Fruit fly (Drosophila melanogaster) whole organism, wandering third instar larva: Measurements from ENCODE around the gene Elp1.

Source experiments
- Abd-B ChIP-seq: fragments of >200 bp; optimal IDR thresholded peaks from 2 replicates; lab custom pipeline; 2017; ENCODE audit warnings: missing biosample characterization, missing genetic modification characterization
- CG32264 ChIP-seq: fragments of 200-800 bp; sonication (Bioruptor generic); optimal IDR thresholded peaks from 2 replicates; lab custom pipeline; 2016; ENCODE audit warnings: missing biosample characterization, missing genetic modification characterization
- CG9705 ChIP-seq: fragments of 200-800 bp; sonication (Bioruptor generic); optimal IDR thresholded peaks from 2 replicates; lab custom pipeline; 2018; ENCODE audit warnings: missing biosample characterization, mild to moderate bottlenecking, missing genetic modification characterization
- CrebA ChIP-seq: fragments of 200-800 bp; sonication (Bioruptor generic); optimal IDR thresholded peaks from 2 replicates; lab custom pipeline; 2016; ENCODE audit warnings: missing biosample characterization, mild to moderate bottlenecking, missing genetic modification characterization, borderline replicate concordance
- Dfd ChIP-seq: fragments of >200 bp; optimal IDR thresholded peaks from 2 replicates; lab custom pipeline; 2017; ENCODE audit warnings: missing biosample characterization, missing genetic modification characterization
- GATAd ChIP-seq: sonication (Bioruptor generic); optimal IDR thresholded peaks from 2 replicates; lab custom pipeline; 2016; ENCODE audit warnings: missing biosample characterization, missing genetic modification characterization
- Hnf4 ChIP-seq: fragments of 200-800 bp; sonication (Bioruptor generic); optimal IDR thresholded peaks from 2 replicates; lab custom pipeline; 2016; ENCODE audit warnings: missing biosample characterization, mild to moderate bottlenecking, missing genetic modification characterization
- Hr78 ChIP-seq: fragments of >200 bp; optimal IDR thresholded peaks from 2 replicates; lab custom pipeline; 2017; ENCODE audit warnings: missing biosample characterization, missing genetic modification characterization
- Hr83 ChIP-seq: fragments of 200-300 bp; sonication (Bioruptor generic); optimal IDR thresholded peaks from 2 replicates; lab custom pipeline; 2016; ENCODE audit warnings: missing biosample characterization, mild to moderate bottlenecking, missing genetic modification characterization, moderate library complexity; ENCODE audit not compliant: poor library complexity, severe bottlenecking
- Jra ChIP-seq: sonication (Bioruptor generic); optimal IDR thresholded peaks from 2 replicates; lab custom pipeline; 2016; ENCODE audit warnings: missing biosample characterization, missing genetic modification characterization
- Mio ChIP-seq: sonication (Bioruptor generic); optimal IDR thresholded peaks from 2 replicates; lab custom pipeline; 2016; ENCODE audit warnings: missing biosample characterization, missing genetic modification characterization
- Myc ChIP-seq: fragments of >200 bp; optimal IDR thresholded peaks from 2 replicates; lab custom pipeline; 2017
- Rel ChIP-seq, 2 experiments: fragments of 200-800 bp; sonication (Bioruptor generic) in 1 of 2; optimal IDR thresholded peaks; 2 replicates in 1 of 2; 3 replicates in 1 of 2; lab custom pipeline; 2016 to 2019; ENCODE audit warnings: mild to moderate bottlenecking in 2 of 2, missing biosample characterization in 2 of 2, missing genetic modification characterization in 2 of 2, moderate library complexity in 1 of 2
- Sp1 ChIP-seq: fragments of 200-800 bp; sonication (Bioruptor generic); optimal IDR thresholded peaks from 3 replicates; lab custom pipeline; 2019; ENCODE audit warnings: missing biosample characterization, mild to moderate bottlenecking, missing genetic modification characterization, moderate library complexity
- Vsx2 ChIP-seq: fragments of 200-300, 225-300 bp; sonication (Bioruptor generic); optimal IDR thresholded peaks from 2 replicates; lab custom pipeline; 2018; ENCODE audit warnings: missing biosample characterization, missing genetic modification characterization; ENCODE audit not compliant: partially characterized antibody
- br ChIP-seq: fragments of 200-800 bp; sonication (Bioruptor generic); optimal IDR thresholded peaks from 2 replicates; lab custom pipeline; 2016; ENCODE audit warnings: missing biosample characterization, missing genetic modification characterization
- brk ChIP-seq: fragments of 200-800 bp; sonication (Bioruptor generic); optimal IDR thresholded peaks from 2 replicates; lab custom pipeline; 2016; ENCODE audit warnings: missing biosample characterization, mild to moderate bottlenecking, missing genetic modification characterization
- dl ChIP-seq, 2 experiments: fragments of 175-275, 200-275 bp in 1 of 2; fragments of 200-275 bp in 1 of 2; sonication (Bioruptor generic); optimal IDR thresholded peaks; lab custom pipeline; 2018; ENCODE audit warnings: mild to moderate bottlenecking in 2 of 2, missing biosample characterization in 2 of 2, missing genetic modification characterization in 2 of 2, moderate library complexity in 2 of 2; ENCODE audit not compliant: partially characterized antibody in 2 of 2, insufficient read depth in 1 of 2
- dmrt93B ChIP-seq: fragments of 200-800 bp; sonication (Bioruptor generic); optimal IDR thresholded peaks from 2 replicates; lab custom pipeline; 2018; ENCODE audit warnings: missing biosample characterization, mild to moderate bottlenecking, missing genetic modification characterization
- dsf ChIP-seq: sonication (Bioruptor generic); optimal IDR thresholded peaks from 2 replicates; lab custom pipeline; 2016; ENCODE audit warnings: missing biosample characterization, missing genetic modification characterization, borderline replicate concordance
- foxo ChIP-seq, 2 experiments: fragments of 200-800 bp; sonication (Bioruptor generic); optimal IDR thresholded peaks; 2 replicates in 1 of 2; 3 replicates in 1 of 2; lab custom pipeline; 2016 to 2017; ENCODE audit warnings: missing biosample characterization in 2 of 2, missing genetic modification characterization in 2 of 2
- fru ChIP-seq: fragments of 200-800 bp; sonication (Bioruptor generic); optimal IDR thresholded peaks from 3 replicates; lab custom pipeline; 2016; ENCODE audit warnings: missing biosample characterization, mild to moderate bottlenecking, missing genetic modification characterization
- h ChIP-seq: fragments of 200-800 bp; sonication (Bioruptor generic); optimal IDR thresholded peaks from 3 replicates; lab custom pipeline; 2016; ENCODE audit warnings: missing biosample characterization, mild to moderate bottlenecking, missing genetic modification characterization
- jim ChIP-seq: fragments of 175-275, 200-325 bp; sonication (Bioruptor generic); optimal IDR thresholded peaks from 2 replicates; lab custom pipeline; 2016; ENCODE audit warnings: missing biosample characterization, mild to moderate bottlenecking, missing genetic modification characterization
- lola ChIP-seq: fragments of >200 bp; optimal IDR thresholded peaks from 2 replicates; lab custom pipeline; 2017; ENCODE audit warnings: missing biosample characterization, missing genetic modification characterization
- pan ChIP-seq: fragments of >200 bp; optimal IDR thresholded peaks from 2 replicates; lab custom pipeline; 2017
- psq ChIP-seq: fragments of 200-800 bp; sonication (Bioruptor generic); optimal IDR thresholded peaks from 3 replicates; lab custom pipeline; 2017; ENCODE audit warnings: missing biosample characterization, mild to moderate bottlenecking, missing genetic modification characterization, moderate library complexity
- sage ChIP-seq: fragments of 200-800 bp; sonication (Bioruptor generic); optimal IDR thresholded peaks from 2 replicates; lab custom pipeline; 2016; ENCODE audit warnings: missing biosample characterization, mild to moderate bottlenecking, missing genetic modification characterization
- sv ChIP-seq: fragments of 200-800 bp; sonication (Bioruptor generic); optimal IDR thresholded peaks from 3 replicates; lab custom pipeline; 2016; ENCODE audit warnings: missing biosample characterization, missing genetic modification characterization
- usp ChIP-seq: fragments of >200 bp; optimal IDR thresholded peaks from 2 replicates; lab custom pipeline; 2017; ENCODE audit warnings: missing biosample characterization, missing genetic modification characterization
- woc ChIP-seq: sonication (Bioruptor generic); optimal IDR thresholded peaks from 2 replicates; lab custom pipeline; 2016; ENCODE audit warnings: missing biosample characterization, mild to moderate bottlenecking, missing genetic modification characterization

Gene Elp1

DNA sequence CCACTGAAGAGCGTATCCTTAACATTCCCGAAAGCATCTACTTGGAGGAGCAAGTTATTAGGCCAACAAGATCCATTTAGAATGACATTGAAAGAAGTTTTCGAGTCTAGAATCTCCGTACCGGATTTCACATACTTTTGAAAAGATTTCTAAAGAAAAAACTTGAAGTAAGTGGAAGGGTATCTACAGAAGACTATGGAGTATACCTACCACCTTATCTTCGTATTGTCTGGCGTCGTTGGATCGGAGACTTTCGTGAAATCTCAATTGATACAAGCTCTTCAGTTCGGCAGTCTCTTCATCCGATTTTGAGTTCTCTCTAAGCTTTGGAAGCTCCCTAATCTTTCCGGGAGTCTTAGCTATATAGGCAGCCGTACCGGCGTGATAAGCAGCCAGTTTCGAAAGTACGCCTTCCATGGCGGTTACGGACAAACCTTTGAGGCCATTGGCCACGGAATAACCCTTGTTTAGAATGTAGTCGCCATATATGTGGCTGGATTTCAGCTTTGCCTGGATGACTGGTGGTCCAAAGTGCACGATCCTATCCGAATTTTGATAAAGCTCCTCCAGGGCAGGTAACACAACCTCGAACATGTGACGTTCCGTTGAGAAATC is 40.2 kb downstream of the Elp1 start:
- TF ChIP-seq dl (GFP tag; optimal IDR thresholded peaks at IDR 0.05; lab: Kevin White, UChicago; ENCODE audit: insufficient read depth in 1 of 2, partially characterized antibody in 2 of 2) (peak in 1 of 2 experiments; percentile 5), Myc (lab: Kevin White, UChicago) (no peak)
- TF ChIP-seq, all 38 proteins: peak for 1

- no peak for TF ChIP-seq br
- no peak for TF ChIP-seq Hr78 (GFP tag; lab: Kevin White, UChicago)
- no peak for TF ChIP-seq Hnf4
- no peak for TF ChIP-seq woc (GFP tag; lab: Kevin White, UChicago)
- TF ChIP-seq jim (GFP tag; lab: Kevin White, UChicago) = no peak
- no peak for TF ChIP-seq dmrt93B
- no peak for TF ChIP-seq foxo (GFP tag; optimal IDR thresholded peaks at IDR 0.05; lab: Kevin White, UChicago)
- no peak for TF ChIP-seq dl (GFP tag; optimal IDR thresholded peaks at IDR 0.05; lab: Kevin White, UChicago; ENCODE audit: insufficient read depth in 1 of 2, partially characterized antibody in 2 of 2)
- TF ChIP-seq CrebA (GFP tag; lab: Kevin White, UChicago) = no peak
- no peak for TF ChIP-seq sage
- TF ChIP-seq lola (GFP tag; lab: Kevin White, UChicago) = no peak
- TF ChIP-seq h (GFP tag; lab: Kevin White, UChicago) = no peak
- TF ChIP-seq Abd-B (GFP tag; lab: Kevin White, UChicago) = no peak
These were observed 41.0 kb downstream of the Elp1 start, which contains the start of gene CG18765 for dm6 chr3R:11691747-11692146. Gene CG18765, minus strand, starts transcription at chr3R:11691799.

- TF ChIP-seq Jra (no peak), CG9705 (no peak), lola (GFP tag; lab: Kevin White, UChicago) (no peak), psq (GFP tag; lab: Kevin White, UChicago) (no peak), sage (no peak), br (no peak), dsf (GFP tag; lab: Kevin White, UChicago) (no peak), CG32264 (no peak), woc (GFP tag; lab: Kevin White, UChicago) (no peak), Rel (GFP tag; optimal IDR thresholded peaks at IDR 0.05; lab: Kevin White, UChicago) (no peak), Rel (tag; optimal IDR thresholded peaks at IDR 0.05; lab: Kevin White, UChicago) (no peak), Vsx2 (GFP tag; lab: Kevin White, UChicago) (no peak), sv (GFP tag; lab: Kevin White, UChicago) (no peak), Myc (lab: Kevin White, UChicago) (no peak), CrebA (GFP tag; lab: Kevin White, UChicago) (no peak), Mio (GFP tag; lab: Kevin White, UChicago) (no peak), usp (GFP tag; lab: Kevin White, UChicago) (no peak)
- TF ChIP-seq, all 38 proteins: peak for 0
These were observed 41.7 kb downstream of the Elp1 start for dm6 chr3R:11692504-11692903.

- TF ChIP-seq pan = no peak
- peak; percentile 44 for TF ChIP-seq Myc (lab: Kevin White, UChicago)
These were observed 43.8 kb downstream of the Elp1 start, which contains the start of gene Fer3 for dm6 chr3R:11694311-11695305. Gene Fer3, minus strand, starts transcription at chr3R:11694311.

dm6 chr3R:11696209-11696608 is 45.4 kb downstream of the Elp1 start, which contains the start of gene CG14717:
Gene CG14717, plus strand, starts transcription at chr3R:11696509.
- no peak for TF ChIP-seq usp (GFP tag; lab: Kevin White, UChicago)
- no peak for TF ChIP-seq dmrt93B
- no peak for TF ChIP-seq GATAd (GFP tag; lab: Kevin White, UChicago)
- no peak for TF ChIP-seq Rel (GFP tag; optimal IDR thresholded peaks at IDR 0.05; lab: Kevin White, UChicago)
- no peak for TF ChIP-seq Rel (tag; optimal IDR thresholded peaks at IDR 0.05; lab: Kevin White, UChicago)
- TF ChIP-seq Vsx2 (GFP tag; lab: Kevin White, UChicago) = no peak
- TF ChIP-seq Jra = no peak
- no peak for TF ChIP-seq jim (GFP tag; lab: Kevin White, UChicago)
- no peak for TF ChIP-seq sage
- no peak for TF ChIP-seq CrebA (GFP tag; lab: Kevin White, UChicago)
- TF ChIP-seq brk = no peak
- no peak for TF ChIP-seq Hr83 (GFP tag; lab: Kevin White, UChicago)
- no peak for TF ChIP-seq br
- TF ChIP-seq fru (GFP tag; lab: Kevin White, UChicago) = no peak
- no peak for TF ChIP-seq Dfd (GFP tag; lab: Kevin White, UChicago)
- TF ChIP-seq Sp1 (GFP tag; lab: Kevin White, UChicago) = no peak
